Fruit fly (Drosophila melanogaster) whole organism, adult: ENCODE measurements around the gene Pgant7.

Experiments
- CG7045 ChIP-seq: fragments of 200-800 bp; sonication (Bioruptor generic); optimal IDR thresholded peaks from 2 replicates; lab custom pipeline; 2017; ENCODE audit warnings: missing biosample characterization, mild to moderate bottlenecking, missing genetic modification characterization
- Clk ChIP-seq: fragments of 200-800 bp; sonication (Bioruptor generic); optimal IDR thresholded peaks from 2 replicates; lab custom pipeline; 2017; ENCODE audit warnings: missing biosample characterization, missing genetic modification characterization
- Mnt ChIP-seq: fragments of 200-800 bp; sonication (Bioruptor generic); optimal IDR thresholded peaks from 2 replicates; lab custom pipeline; 2016; ENCODE audit warnings: missing biosample characterization, mild to moderate bottlenecking, missing genetic modification characterization
- kay ChIP-seq: fragments of 200-800 bp; sonication (Bioruptor generic); peaks from one replicate; lab custom pipeline; 2016; ENCODE audit warnings: missing biosample characterization, missing genetic modification characterization, borderline replicate concordance
- tj ChIP-seq: fragments of 200-800 bp; sonication (Bioruptor generic); optimal IDR thresholded peaks from 3 replicates; lab custom pipeline; 2017; ENCODE audit warnings: missing biosample characterization, mild to moderate bottlenecking, missing genetic modification characterization, moderate library complexity

DNA sequence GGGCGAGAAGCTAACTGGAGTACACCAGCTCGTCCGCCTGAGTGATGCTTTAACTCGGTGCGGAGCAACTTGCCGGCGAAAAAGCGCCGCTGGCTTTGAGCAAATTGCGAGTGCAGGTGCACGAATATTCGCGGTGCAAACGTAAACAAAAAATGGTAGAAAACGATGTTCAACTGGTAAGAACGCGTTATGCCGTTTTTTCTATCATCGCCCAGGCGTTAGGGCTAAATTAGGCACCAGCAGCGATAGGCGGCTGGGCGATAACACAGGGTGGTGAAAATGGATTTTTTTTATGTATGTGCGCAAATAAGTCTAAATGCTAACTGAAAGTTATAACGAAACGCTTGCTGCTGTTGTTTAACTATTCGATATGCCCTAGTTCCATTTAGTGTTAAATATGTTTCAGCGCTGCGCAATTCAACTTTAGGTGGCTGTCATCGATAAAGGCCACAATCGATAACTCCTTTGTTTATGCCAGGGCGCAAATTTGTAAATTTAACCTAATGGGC lies at the start of gene Pgant7, which contains the start of gene Xrcc2:
- no peak for TF ChIP-seq Clk (GFP tag; lab: Kevin White, UChicago)
- TF ChIP-seq kay (GFP tag; lab: Kevin White, UChicago): no peak
- peak; percentile 25 for TF ChIP-seq Mnt (GFP tag; lab: Kevin White, UChicago)
- TF ChIP-seq tj (GFP tag; lab: Kevin White, UChicago): peak; percentile 83
- TF ChIP-seq CG7045 (GFP tag; lab: Kevin White, UChicago): no peak
